Fruit fly (Drosophila melanogaster) whole organism, wandering third instar larva: ENCODE data around the gene Ir94g.

Experiments
- CG9705 ChIP-seq: fragments of 200-800 bp; sonication (Bioruptor generic); optimal IDR thresholded peaks from 2 replicates; lab custom pipeline; 2018; ENCODE audit warnings: missing biosample characterization, mild to moderate bottlenecking, missing genetic modification characterization
- CrebA ChIP-seq: fragments of 200-800 bp; sonication (Bioruptor generic); optimal IDR thresholded peaks from 2 replicates; lab custom pipeline; 2016; ENCODE audit warnings: missing biosample characterization, mild to moderate bottlenecking, missing genetic modification characterization, borderline replicate concordance
- Dfd ChIP-seq: fragments of >200 bp; optimal IDR thresholded peaks from 2 replicates; lab custom pipeline; 2017; ENCODE audit warnings: missing biosample characterization, missing genetic modification characterization
- Dif ChIP-seq: fragments of 200-275, 200-300 bp; sonication (Bioruptor generic); optimal IDR thresholded peaks from 2 replicates; lab custom pipeline; 2018; ENCODE audit warnings: missing biosample characterization, missing genetic modification characterization; ENCODE audit not compliant: partially characterized antibody
- HLH106 ChIP-seq: fragments of 200-800 bp; optimal IDR thresholded peaks from 3 replicates; lab custom pipeline; 2019; ENCODE audit warnings: missing biosample characterization, mild to moderate bottlenecking, missing genetic modification characterization, moderate library complexity
- Hnf4 ChIP-seq: fragments of 200-800 bp; sonication (Bioruptor generic); optimal IDR thresholded peaks from 2 replicates; lab custom pipeline; 2016; ENCODE audit warnings: missing biosample characterization, mild to moderate bottlenecking, missing genetic modification characterization
- Hr78 ChIP-seq: fragments of >200 bp; optimal IDR thresholded peaks from 2 replicates; lab custom pipeline; 2017; ENCODE audit warnings: missing biosample characterization, missing genetic modification characterization
- Hr83 ChIP-seq: fragments of 200-300 bp; sonication (Bioruptor generic); optimal IDR thresholded peaks from 2 replicates; lab custom pipeline; 2016; ENCODE audit warnings: missing biosample characterization, mild to moderate bottlenecking, missing genetic modification characterization, moderate library complexity; ENCODE audit not compliant: poor library complexity, severe bottlenecking
- Myc ChIP-seq: fragments of >200 bp; optimal IDR thresholded peaks from 2 replicates; lab custom pipeline; 2017
- N ChIP-seq: fragments of >200 bp; optimal IDR thresholded peaks from 2 replicates; lab custom pipeline; 2018; ENCODE audit warnings: missing biosample characterization, missing external identifiers, missing genetic modification characterization
- OdsH ChIP-seq: fragments of 200-800 bp; sonication (Bioruptor generic); optimal IDR thresholded peaks from 2 replicates; lab custom pipeline; 2016; ENCODE audit warnings: missing biosample characterization, mild to moderate bottlenecking, missing genetic modification characterization
- Rel ChIP-seq, 2 experiments: fragments of 200-800 bp; sonication (Bioruptor generic) in 1 of 2; optimal IDR thresholded peaks; 2 replicates in 1 of 2; 3 replicates in 1 of 2; lab custom pipeline; 2016 to 2019; ENCODE audit warnings: mild to moderate bottlenecking in 2 of 2, missing biosample characterization in 2 of 2, missing genetic modification characterization in 2 of 2, moderate library complexity in 1 of 2
- Sp1 ChIP-seq: fragments of 200-800 bp; sonication (Bioruptor generic); optimal IDR thresholded peaks from 3 replicates; lab custom pipeline; 2019; ENCODE audit warnings: missing biosample characterization, mild to moderate bottlenecking, missing genetic modification characterization, moderate library complexity
- Vsx2 ChIP-seq: fragments of 200-300, 225-300 bp; sonication (Bioruptor generic); optimal IDR thresholded peaks from 2 replicates; lab custom pipeline; 2018; ENCODE audit warnings: missing biosample characterization, missing genetic modification characterization; ENCODE audit not compliant: partially characterized antibody
- br ChIP-seq: fragments of 200-800 bp; sonication (Bioruptor generic); optimal IDR thresholded peaks from 2 replicates; lab custom pipeline; 2016; ENCODE audit warnings: missing biosample characterization, missing genetic modification characterization
- brk ChIP-seq: fragments of 200-800 bp; sonication (Bioruptor generic); optimal IDR thresholded peaks from 2 replicates; lab custom pipeline; 2016; ENCODE audit warnings: missing biosample characterization, mild to moderate bottlenecking, missing genetic modification characterization
- dl ChIP-seq, 2 experiments: fragments of 175-275, 200-275 bp in 1 of 2; fragments of 200-275 bp in 1 of 2; sonication (Bioruptor generic); optimal IDR thresholded peaks; lab custom pipeline; 2018; ENCODE audit warnings: mild to moderate bottlenecking in 2 of 2, missing biosample characterization in 2 of 2, missing genetic modification characterization in 2 of 2, moderate library complexity in 2 of 2; ENCODE audit not compliant: partially characterized antibody in 2 of 2, insufficient read depth in 1 of 2
- dmrt93B ChIP-seq: fragments of 200-800 bp; sonication (Bioruptor generic); optimal IDR thresholded peaks from 2 replicates; lab custom pipeline; 2018; ENCODE audit warnings: missing biosample characterization, mild to moderate bottlenecking, missing genetic modification characterization
- dsf ChIP-seq: sonication (Bioruptor generic); optimal IDR thresholded peaks from 2 replicates; lab custom pipeline; 2016; ENCODE audit warnings: missing biosample characterization, missing genetic modification characterization, borderline replicate concordance
- ey ChIP-seq: fragments of 200-800 bp; sonication (Bioruptor generic); optimal IDR thresholded peaks from 2 replicates; lab custom pipeline; 2016; ENCODE audit warnings: missing biosample characterization, missing genetic modification characterization
- foxo ChIP-seq, 2 experiments: fragments of 200-800 bp; sonication (Bioruptor generic); optimal IDR thresholded peaks; 2 replicates in 1 of 2; 3 replicates in 1 of 2; lab custom pipeline; 2016 to 2017; ENCODE audit warnings: missing biosample characterization in 2 of 2, missing genetic modification characterization in 2 of 2
- fru ChIP-seq: fragments of 200-800 bp; sonication (Bioruptor generic); optimal IDR thresholded peaks from 3 replicates; lab custom pipeline; 2016; ENCODE audit warnings: missing biosample characterization, mild to moderate bottlenecking, missing genetic modification characterization
- h ChIP-seq: fragments of 200-800 bp; sonication (Bioruptor generic); optimal IDR thresholded peaks from 3 replicates; lab custom pipeline; 2016; ENCODE audit warnings: missing biosample characterization, mild to moderate bottlenecking, missing genetic modification characterization
- jim ChIP-seq: fragments of 175-275, 200-325 bp; sonication (Bioruptor generic); optimal IDR thresholded peaks from 2 replicates; lab custom pipeline; 2016; ENCODE audit warnings: missing biosample characterization, mild to moderate bottlenecking, missing genetic modification characterization
- pan ChIP-seq: fragments of >200 bp; optimal IDR thresholded peaks from 2 replicates; lab custom pipeline; 2017
- rgr ChIP-seq: fragments of 200-800 bp; sonication (Bioruptor generic); optimal IDR thresholded peaks from 3 replicates; lab custom pipeline; 2016; ENCODE audit warnings: missing biosample characterization, mild to moderate bottlenecking, missing genetic modification characterization
- sage ChIP-seq: fragments of 200-800 bp; sonication (Bioruptor generic); optimal IDR thresholded peaks from 2 replicates; lab custom pipeline; 2016; ENCODE audit warnings: missing biosample characterization, mild to moderate bottlenecking, missing genetic modification characterization
- sv ChIP-seq: fragments of 200-800 bp; sonication (Bioruptor generic); optimal IDR thresholded peaks from 3 replicates; lab custom pipeline; 2016; ENCODE audit warnings: missing biosample characterization, missing genetic modification characterization
- tai ChIP-seq: sonication (Bioruptor generic); optimal IDR thresholded peaks from 2 replicates; lab custom pipeline; 2016; ENCODE audit warnings: missing biosample characterization, missing genetic modification characterization
- usp ChIP-seq: fragments of >200 bp; optimal IDR thresholded peaks from 2 replicates; lab custom pipeline; 2017; ENCODE audit warnings: missing biosample characterization, missing genetic modification characterization
- woc ChIP-seq: sonication (Bioruptor generic); optimal IDR thresholded peaks from 2 replicates; lab custom pipeline; 2016; ENCODE audit warnings: missing biosample characterization, mild to moderate bottlenecking, missing genetic modification characterization

Ir94g gene

DNA sequence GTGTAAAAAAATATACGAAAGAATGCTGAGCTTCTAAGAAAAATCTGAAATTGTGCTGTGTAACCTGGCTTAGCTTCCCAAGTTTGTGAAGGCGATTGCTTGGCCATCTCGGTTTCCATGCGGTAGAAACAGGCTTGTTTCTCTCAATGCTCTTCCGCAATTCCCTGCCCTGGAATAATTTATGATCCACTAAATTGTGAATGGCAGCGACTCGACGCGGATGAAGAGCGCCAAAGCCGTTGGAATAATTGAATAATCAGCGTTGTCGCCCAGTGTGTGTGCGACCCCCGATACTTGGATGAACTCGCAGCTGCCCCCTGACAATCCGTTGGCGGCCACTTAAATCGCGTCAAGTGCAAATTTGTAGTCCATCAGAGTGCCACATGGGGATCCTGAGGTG, 37.8 kb downstream of the Ir94g start, which contains the start of gene CG10177:
TSS of gene CG10177 (minus strand) at position 101 of the 400 bp plus-strand sequence.
- TF ChIP-seq fru (GFP tag; lab: Kevin White, UChicago) (no peak), Hr83 (GFP tag; lab: Kevin White, UChicago) (no peak), Vsx2 (no peak), Rel (GFP tag; optimal IDR thresholded peaks at IDR 0.05; lab: Kevin White, UChicago) (no peak), Rel (tag; optimal IDR thresholded peaks at IDR 0.05; lab: Kevin White, UChicago) (no peak), Hnf4 (GFP tag; lab: Kevin White, UChicago) (no peak), h (GFP tag; lab: Kevin White, UChicago) (no peak), dmrt93B (no peak)

DNA sequence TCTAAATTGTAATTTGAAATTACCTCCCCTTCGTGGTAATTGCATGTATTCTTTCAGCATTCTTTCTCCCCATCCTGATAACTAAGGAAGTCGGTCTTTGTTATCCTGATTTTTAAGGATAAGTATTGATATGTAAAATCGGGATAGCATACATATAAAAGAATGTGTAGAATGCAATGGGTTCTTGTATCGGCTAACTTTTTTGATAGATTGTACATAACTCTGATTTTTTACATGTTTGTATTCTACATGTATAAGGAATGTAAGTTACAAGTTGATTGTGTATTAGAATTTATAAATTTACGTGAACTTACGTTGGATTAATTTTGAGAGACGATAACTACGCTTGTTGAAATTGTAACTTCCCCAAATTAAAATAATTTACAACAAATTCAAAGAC, 38.6 kb downstream of the Ir94g start:
- TF ChIP-seq jim = no peak
- no peak for TF ChIP-seq dsf (GFP tag; lab: Kevin White, UChicago)
- no peak for TF ChIP-seq Vsx2
- no peak for TF ChIP-seq Hr83 (GFP tag; lab: Kevin White, UChicago)
- no peak for TF ChIP-seq N (GFP tag; lab: Kevin White, UChicago)
- TF ChIP-seq fru (GFP tag; lab: Kevin White, UChicago) = no peak
- no peak for TF ChIP-seq HLH106
- no peak for TF ChIP-seq rgr (GFP tag; lab: Kevin White, UChicago)
- TF ChIP-seq dl (GFP tag; optimal IDR thresholded peaks at IDR 0.05; lab: Kevin White, UChicago; ENCODE audit: insufficient read depth in 1 of 2, partially characterized antibody in 2 of 2) = no peak
- TF ChIP-seq Hr78 = no peak
- no peak for TF ChIP-seq foxo (GFP tag; optimal IDR thresholded peaks at IDR 0.05; lab: Kevin White, UChicago)
- no peak for TF ChIP-seq pan (lab: Kevin White, UChicago)
- no peak for TF ChIP-seq Rel (GFP tag; optimal IDR thresholded peaks at IDR 0.05; lab: Kevin White, UChicago)
- TF ChIP-seq Rel (tag; optimal IDR thresholded peaks at IDR 0.05; lab: Kevin White, UChicago) = no peak
- TF ChIP-seq Dif (GFP tag; lab: Kevin White, UChicago) = no peak
- TF ChIP-seq OdsH (GFP tag; lab: Kevin White, UChicago) = no peak
- no peak for TF ChIP-seq usp (GFP tag; lab: Kevin White, UChicago)

DNA sequence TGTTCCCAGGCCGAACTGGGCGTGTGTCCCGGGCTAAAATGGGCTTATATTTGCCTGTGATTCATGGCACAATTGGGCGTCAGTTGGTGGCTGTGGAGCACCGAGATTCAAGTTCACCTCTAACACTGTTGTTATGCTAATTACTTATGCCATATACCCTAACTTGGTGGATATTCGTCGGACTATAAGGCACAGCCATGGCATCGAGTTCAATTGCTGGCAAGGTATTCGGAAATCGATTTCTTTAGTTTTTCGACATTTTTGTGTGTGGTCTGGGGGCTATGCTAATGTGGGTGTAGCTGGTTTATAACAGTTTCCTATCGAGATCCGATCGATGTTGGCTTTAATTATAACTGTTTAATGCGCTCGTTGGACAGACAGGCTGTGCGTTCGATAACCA, 42.4 kb downstream of the Ir94g start:
- TF ChIP-seq jim (no peak), woc (no peak), OdsH (GFP tag; lab: Kevin White, UChicago) (no peak), br (no peak), CG9705 (GFP tag; lab: Kevin White, UChicago) (no peak), Dfd (no peak), N (GFP tag; lab: Kevin White, UChicago) (no peak), dsf (GFP tag; lab: Kevin White, UChicago) (no peak), dmrt93B (no peak), CrebA (no peak), Sp1 (GFP tag; lab: Kevin White, UChicago) (no peak), Myc (lab: Kevin White, UChicago) (no peak), tai (GFP tag; lab: Kevin White, UChicago) (no peak)

DNA sequence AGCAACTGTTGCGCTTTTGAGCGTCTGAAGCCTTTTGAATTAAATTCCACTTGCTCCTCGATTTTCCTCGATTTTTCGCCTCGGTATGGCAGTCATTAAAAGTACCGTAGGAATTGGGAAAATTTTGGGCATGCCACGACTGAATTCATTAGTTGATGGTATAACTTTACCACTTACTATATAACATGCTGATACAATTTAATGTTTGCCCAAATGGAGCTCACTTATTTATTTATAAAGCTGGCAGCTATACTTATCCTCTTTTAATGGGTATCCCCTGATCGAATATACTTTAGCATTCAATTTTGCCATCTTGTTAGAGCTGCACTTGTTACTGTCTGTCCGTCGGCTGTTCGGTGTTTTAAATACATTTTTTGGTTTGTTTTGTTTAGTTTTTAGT, 43.7 kb downstream of the Ir94g start:
- TF ChIP-seq HLH106 = no peak
- no peak for TF ChIP-seq rgr (GFP tag; lab: Kevin White, UChicago)
- no peak for TF ChIP-seq h (GFP tag; lab: Kevin White, UChicago)
- no peak for TF ChIP-seq CrebA
- TF ChIP-seq foxo (GFP tag; optimal IDR thresholded peaks at IDR 0.05; lab: Kevin White, UChicago) = no peak
- no peak for TF ChIP-seq Dfd
- TF ChIP-seq dsf (GFP tag; lab: Kevin White, UChicago) = no peak
- TF ChIP-seq Hnf4 (GFP tag; lab: Kevin White, UChicago) = no peak
- no peak for TF ChIP-seq Vsx2
- TF ChIP-seq Hr78 = no peak
- no peak for TF ChIP-seq ey (GFP tag; lab: Kevin White, UChicago)
- TF ChIP-seq brk (GFP tag; lab: Kevin White, UChicago) = no peak
- no peak for TF ChIP-seq Dif (GFP tag; lab: Kevin White, UChicago)
- TF ChIP-seq sv (GFP tag; lab: Kevin White, UChicago) = no peak
- TF ChIP-seq woc = no peak

DNA sequence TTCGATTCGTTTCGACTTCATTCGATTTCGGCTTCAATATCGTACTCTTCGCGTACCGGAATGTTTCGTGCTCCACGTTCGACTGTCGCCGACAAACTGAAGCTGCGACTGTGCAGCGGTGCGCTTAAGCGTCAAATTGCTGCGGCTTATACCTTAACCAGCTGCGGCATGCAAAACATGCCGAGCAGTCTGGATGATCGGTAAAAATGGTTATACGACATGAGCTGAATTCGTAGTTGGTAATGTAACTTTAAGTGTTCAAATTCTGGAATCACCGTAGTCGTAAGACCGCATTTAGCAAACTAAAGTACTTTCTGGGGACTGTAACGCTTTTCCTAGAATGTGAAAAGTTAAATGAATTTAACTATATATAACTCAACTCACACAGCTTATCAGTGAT, 47.2 kb downstream of the Ir94g start, which contains the start of gene CG10175:
TSS of gene CG10175 (minus strand) at position 101 of the 400 bp plus-strand sequence.
- no peak for TF ChIP-seq br
- TF ChIP-seq Hnf4 (GFP tag; lab: Kevin White, UChicago) = no peak
- no peak for TF ChIP-seq Myc (lab: Kevin White, UChicago)
- no peak for TF ChIP-seq OdsH (GFP tag; lab: Kevin White, UChicago)
- TF ChIP-seq sage (GFP tag; lab: Kevin White, UChicago) = no peak
- no peak for TF ChIP-seq tai (GFP tag; lab: Kevin White, UChicago)
- TF ChIP-seq, all 38 proteins: peak for 0
